Fruit fly (Drosophila melanogaster) whole organism, embryonic: Measurements from ENCODE around the gene CG3662.
A peak's percentile ranks its signal among the peaks of the same experiment; 100 is the strongest.

Experiments
- CG1024 ChIP-seq: fragments of 200-800 bp; sonication (Bioruptor generic); IDR thresholded peaks from 2 replicates; pipeline ENCODE4 v1.3.6; 2022; ENCODE audit warnings: missing biosample characterization, missing genetic modification characterization
- CG11085 ChIP-seq: fragments of 200-800 bp; sonication (Bioruptor generic); IDR thresholded peaks from 2 replicates; pipeline ENCODE4 v1.3.6; 2022; ENCODE audit warnings: missing biosample characterization, missing genetic modification characterization
- CG12391 ChIP-seq: fragments of 200-800 bp; sonication (Bioruptor generic); optimal IDR thresholded peaks from 3 replicates; lab custom pipeline; 2018; ENCODE audit warnings: missing biosample characterization, mild to moderate bottlenecking, missing genetic modification characterization, moderate library complexity
- CG12744 ChIP-seq: fragments of 200-800 bp; sonication (Bioruptor generic); optimal IDR thresholded peaks from 2 replicates; lab custom pipeline; 2016; ENCODE audit warnings: missing biosample characterization, missing genetic modification characterization
- CG13296 ChIP-seq: fragments of 200-800 bp; sonication (Bioruptor generic); optimal IDR thresholded peaks from 3 replicates; lab custom pipeline; 2018; ENCODE audit warnings: missing biosample characterization, mild to moderate bottlenecking, missing genetic modification characterization
- CG14014 ChIP-seq: fragments of 200-800 bp; sonication (Bioruptor generic); IDR thresholded peaks from 2 replicates; pipeline ENCODE4 v1.3.6; 2022; ENCODE audit warnings: missing biosample characterization, missing genetic modification characterization
- CG14860 ChIP-seq: fragments of 200-800 bp; sonication (Bioruptor generic); IDR thresholded peaks from 3 replicates; pipeline ENCODE4 v1.3.6; 2022; ENCODE audit warnings: missing biosample characterization, missing genetic modification characterization; ENCODE audit not compliant: partially characterized antibody
- CG16779 ChIP-seq: fragments of 200-800 bp; sonication (Bioruptor generic); IDR thresholded peaks from 2 replicates; pipeline ENCODE4 v1.3.6; 2022; ENCODE audit warnings: missing biosample characterization, missing genetic modification characterization
- CG17802 ChIP-seq: fragments of 200-800 bp; sonication (Bioruptor generic); optimal IDR thresholded peaks from 2 replicates; lab custom pipeline; 2018; ENCODE audit warnings: missing biosample characterization, mild to moderate bottlenecking, missing genetic modification characterization, moderate library complexity
- CG18599 ChIP-seq: fragments of 200-800 bp; sonication (Bioruptor generic); optimal IDR thresholded peaks from 3 replicates; lab custom pipeline; 2017; ENCODE audit warnings: missing biosample characterization, missing genetic modification characterization, mild to moderate bottlenecking, moderate library complexity, missing genetic modification reagents
- CG2129 ChIP-seq: fragments of 200-800 bp; sonication (Bioruptor generic); IDR thresholded peaks from 2 replicates; pipeline ENCODE4 v1.3.6; 2022; ENCODE audit warnings: missing biosample characterization, missing genetic modification characterization; ENCODE audit not compliant: partially characterized antibody
- CG2199 ChIP-seq: fragments of 200-800 bp; sonication (Bioruptor generic); IDR thresholded peaks from 3 replicates; pipeline ENCODE4 v1.3.6; 2022; ENCODE audit warnings: missing biosample characterization, missing genetic modification characterization
- CG32767 ChIP-seq: fragments of 200-800 bp; sonication (Bioruptor generic); IDR thresholded peaks from 2 replicates; pipeline ENCODE4 v1.3.6; 2022; ENCODE audit warnings: missing biosample characterization, missing genetic modification characterization
- CG34376 ChIP-seq: fragments of 200-800 bp; sonication (Bioruptor generic); optimal IDR thresholded peaks from 2 replicates; lab custom pipeline; 2018; ENCODE audit warnings: missing biosample characterization, mild to moderate bottlenecking, missing genetic modification characterization
- CG5180 ChIP-seq: fragments of 200-800 bp; sonication (Bioruptor generic); optimal IDR thresholded peaks from 3 replicates; lab custom pipeline; 2017; ENCODE audit warnings: missing biosample characterization, missing genetic modification characterization, mild to moderate bottlenecking, moderate library complexity, missing genetic modification reagents
- CG6272 ChIP-seq: fragments of 200-800 bp; sonication (Bioruptor generic); IDR thresholded peaks from 2 replicates; pipeline ENCODE4 v1.3.6; 2022; ENCODE audit warnings: missing biosample characterization, missing genetic modification characterization
- CG6683 ChIP-seq: fragments of 200-800 bp; sonication (Bioruptor generic); optimal IDR thresholded peaks from 2 replicates; lab custom pipeline; 2017; ENCODE audit warnings: missing biosample characterization, mild to moderate bottlenecking, missing genetic modification characterization, missing genetic modification reagents
- CG6689 ChIP-seq: fragments of 200-800 bp; sonication (Bioruptor generic); IDR thresholded peaks from 2 replicates; pipeline ENCODE4 v1.3.6; 2022; ENCODE audit warnings: missing biosample characterization, missing genetic modification characterization
- CG7556 ChIP-seq: fragments of 200-800 bp; sonication (Bioruptor generic); optimal IDR thresholded peaks from 2 replicates; lab custom pipeline; 2017; ENCODE audit warnings: missing biosample characterization, mild to moderate bottlenecking, missing genetic modification characterization
- CG9215 ChIP-seq: fragments of 200-800 bp; sonication (Bioruptor generic); IDR thresholded peaks from 2 replicates; pipeline ENCODE4 v1.3.6; 2022; ENCODE audit warnings: missing biosample characterization, missing genetic modification characterization
- CTCF ChIP-seq: fragments of 200-800 bp; sonication (Bioruptor generic); optimal IDR thresholded peaks from 2 replicates; lab custom pipeline; 2017; ENCODE audit warnings: missing biosample characterization, mild to moderate bottlenecking, missing genetic modification characterization, moderate library complexity
- Camta ChIP-seq: fragments of 200-800 bp; sonication (Bioruptor generic); optimal IDR thresholded peaks from 2 replicates; lab custom pipeline; 2016; ENCODE audit warnings: missing biosample characterization, missing genetic modification characterization
- Deaf1 ChIP-seq: fragments of 200-800 bp; optimal IDR thresholded peaks from 3 replicates; lab custom pipeline; 2019; ENCODE audit warnings: missing biosample characterization, mild to moderate bottlenecking, missing genetic modification characterization, moderate library complexity
- Dp ChIP-seq: fragments of 200-800 bp; sonication (Bioruptor generic); optimal IDR thresholded peaks from 2 replicates; lab custom pipeline; 2018; ENCODE audit warnings: missing biosample characterization, mild to moderate bottlenecking, missing genetic modification characterization, moderate library complexity
- Dref ChIP-seq: fragments of 200-800 bp; sonication (Bioruptor generic); IDR thresholded peaks from 2 replicates; pipeline ENCODE4 v1.3.6; 2022; ENCODE audit warnings: missing biosample characterization, missing genetic modification characterization
- Elba2 ChIP-seq: fragments of 200-800 bp; sonication (Bioruptor generic); optimal IDR thresholded peaks from 3 replicates; lab custom pipeline; 2016; ENCODE audit warnings: missing biosample characterization, missing genetic modification characterization
- HLH54F ChIP-seq: fragments of 200-800 bp; sonication (Bioruptor generic); optimal IDR thresholded peaks from 3 replicates; lab custom pipeline; 2016; ENCODE audit warnings: missing biosample characterization, missing genetic modification characterization
- Meics ChIP-seq: fragments of 200-800 bp; sonication (Bioruptor generic); optimal IDR thresholded peaks from 2 replicates; lab custom pipeline; 2017; ENCODE audit warnings: missing biosample characterization, mild to moderate bottlenecking, missing genetic modification characterization
- Nf-YB ChIP-seq: fragments of 200-800 bp; sonication (Bioruptor generic); optimal IDR thresholded peaks from 3 replicates; lab custom pipeline; 2019; ENCODE audit warnings: missing biosample characterization, mild to moderate bottlenecking, missing genetic modification characterization, moderate library complexity
- Pdp1 ChIP-seq, 2 experiments: fragments of 200-800 bp; sonication (Bioruptor generic); optimal IDR thresholded peaks; 3 replicates each; lab custom pipeline; 2016; ENCODE audit warnings: missing biosample characterization in 2 of 2, missing genetic modification characterization in 2 of 2, mild to moderate bottlenecking in 1 of 2, moderate library complexity in 1 of 2
- Side ChIP-seq: fragments of 200-800 bp; sonication (Bioruptor generic); optimal IDR thresholded peaks from 2 replicates; lab custom pipeline; 2016; ENCODE audit warnings: missing biosample characterization, missing genetic modification characterization
- Sin3A ChIP-seq: fragments of >200 bp; optimal IDR thresholded peaks from 2 replicates; lab custom pipeline; 2018
- Sry-δ ChIP-seq: fragments of 200-800 bp; sonication (Bioruptor generic); optimal IDR thresholded peaks from 2 replicates; lab custom pipeline; 2016; ENCODE audit warnings: missing biosample characterization, missing genetic modification characterization
- Stat92E ChIP-seq, 3 experiments: fragments of >200 bp in 2 of 3; fragments of 200-800 bp in 1 of 3; sonication (Bioruptor generic) in 1 of 3; optimal IDR thresholded peaks; 2 replicates each; lab custom pipeline; 2017 to 2019; ENCODE audit warnings: missing biosample characterization in 3 of 3, missing genetic modification characterization in 3 of 3, mild to moderate bottlenecking in 1 of 3, moderate library complexity in 1 of 3
- Xrp1 ChIP-seq: fragments of 200-800 bp; sonication (Bioruptor generic); IDR thresholded peaks from 2 replicates; pipeline ENCODE4 v1.3.6; 2022; ENCODE audit warnings: missing biosample characterization, missing genetic modification characterization
- ato ChIP-seq: fragments of 200-800 bp; sonication (Bioruptor generic); IDR thresholded peaks from 2 replicates; pipeline ENCODE4 v1.3.6; 2022; ENCODE audit warnings: missing biosample characterization, missing genetic modification characterization; ENCODE audit not compliant: partially characterized antibody
- bbx ChIP-seq: fragments of 200-800 bp; sonication (Bioruptor generic); IDR thresholded peaks from 2 replicates; pipeline ENCODE4 v1.3.6; 2022; ENCODE audit warnings: missing biosample characterization, missing genetic modification characterization; ENCODE audit not compliant: partially characterized antibody
- eve ChIP-seq, 2 experiments: fragments of >200 bp; optimal IDR thresholded peaks; 2 replicates each; lab custom pipeline; 2017; ENCODE audit warnings: missing biosample characterization in 2 of 2, missing genetic modification characterization in 2 of 2
- fd96Cb ChIP-seq: fragments of 200-800 bp; sonication (Bioruptor generic); optimal IDR thresholded peaks from 2 replicates; lab custom pipeline; 2018; ENCODE audit warnings: missing biosample characterization, mild to moderate bottlenecking, missing genetic modification characterization, moderate library complexity
- fru ChIP-seq: fragments of >200 bp; optimal IDR thresholded peaks from 2 replicates; lab custom pipeline; 2017
- gsb ChIP-seq: fragments of 200-800 bp; sonication (Bioruptor generic); IDR thresholded peaks from 2 replicates; pipeline ENCODE4 v1.3.6; 2022; ENCODE audit warnings: missing biosample characterization, missing genetic modification characterization
- hbn ChIP-seq: fragments of 200-800 bp; sonication (Bioruptor generic); IDR thresholded peaks from 2 replicates; pipeline ENCODE4 v1.3.6; 2022; ENCODE audit warnings: missing biosample characterization, missing genetic modification characterization; ENCODE audit not compliant: partially characterized antibody
- lilli ChIP-seq: fragments of 200-800 bp; sonication (Bioruptor generic); optimal IDR thresholded peaks from 3 replicates; lab custom pipeline; 2016; ENCODE audit warnings: missing biosample characterization, missing genetic modification characterization
- lmd ChIP-seq: fragments of 200-800 bp; sonication (Bioruptor generic); IDR thresholded peaks from 2 replicates; pipeline ENCODE4 v1.3.6; 2022; ENCODE audit warnings: missing biosample characterization, missing genetic modification characterization
- luna ChIP-seq: fragments of 200-800 bp; sonication (Bioruptor generic); optimal IDR thresholded peaks from 2 replicates; lab custom pipeline; 2016; ENCODE audit warnings: missing biosample characterization, missing genetic modification characterization
- nau ChIP-seq: fragments of 200-800 bp; sonication (Bioruptor generic); optimal IDR thresholded peaks from 3 replicates; lab custom pipeline; 2017; ENCODE audit warnings: missing biosample characterization, mild to moderate bottlenecking, missing genetic modification characterization, missing genetic modification reagents
- pros ChIP-seq: fragments of 200-800 bp; sonication (Bioruptor generic); optimal IDR thresholded peaks from 3 replicates; lab custom pipeline; 2019; ENCODE audit warnings: missing biosample characterization, mild to moderate bottlenecking, missing genetic modification characterization, moderate library complexity
- psq ChIP-seq: fragments of 200-800 bp; sonication (Bioruptor generic); optimal IDR thresholded peaks from 2 replicates; lab custom pipeline; 2017; ENCODE audit warnings: missing biosample characterization, missing genetic modification characterization
- slbo ChIP-seq: fragments of 200-800 bp; sonication (Bioruptor generic); IDR thresholded peaks from 2 replicates; pipeline ENCODE4 v1.3.6; 2022; ENCODE audit warnings: missing biosample characterization, missing genetic modification characterization
- vfl ChIP-seq: fragments of 200-800 bp; sonication (Bioruptor generic); optimal IDR thresholded peaks from 2 replicates; lab custom pipeline; 2016; ENCODE audit warnings: missing biosample characterization, missing genetic modification characterization
- wek ChIP-seq: fragments of 200-800 bp; sonication (Bioruptor generic); optimal IDR thresholded peaks from 3 replicates; lab custom pipeline; 2018; ENCODE audit warnings: missing biosample characterization, mild to moderate bottlenecking, missing genetic modification characterization, moderate library complexity
- z ChIP-seq: fragments of 200-800 bp; sonication (Bioruptor generic); IDR thresholded peaks from 3 replicates; pipeline ENCODE4 v1.3.6; 2022; ENCODE audit warnings: missing biosample characterization, missing genetic modification characterization

Gene CG3662

DNA sequence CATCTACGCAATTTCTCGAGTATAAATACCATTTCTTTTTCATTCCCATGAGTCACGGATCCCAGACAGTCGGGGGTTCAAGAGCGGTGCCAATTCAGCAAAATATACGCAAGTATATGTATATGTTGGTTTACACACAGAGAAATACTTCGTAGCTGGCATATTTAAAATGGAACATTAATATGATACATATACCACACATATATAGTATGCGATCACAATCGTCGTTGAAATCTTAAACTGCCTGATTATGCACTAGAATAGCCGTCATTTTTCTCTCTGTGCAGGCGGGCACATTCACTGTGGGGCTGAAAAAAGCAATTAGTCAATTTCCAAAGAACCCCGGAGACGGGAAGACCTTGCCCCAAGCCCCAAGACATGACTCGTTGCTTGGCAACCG, 20.6 kb downstream of the CG3662 start (continued):
- no peak for TF ChIP-seq CG2129 (GFP tag; lab: Robert Waterston, UW)
- TF ChIP-seq fru (lab: Kevin White, UChicago), result no peak
- TF ChIP-seq CG12744, result no peak
- TF ChIP-seq CG32767 (GFP tag; lab: Robert Waterston, UW), result peak; percentile 45; the same call in 1 of the 2 replicates
- TF ChIP-seq gsb (GFP tag; lab: Robert Waterston, UW), result peak; percentile 71; the same call in 1 of the 2 replicates
- TF ChIP-seq CG12391 (tag; lab: Kevin White, UChicago), result peak; percentile 70
- no peak for TF ChIP-seq bbx
- TF ChIP-seq hbn (GFP tag; lab: Robert Waterston, UW), result no peak
- peak; percentile 60 for TF ChIP-seq CG7556 (GFP tag; lab: Kevin White, UChicago)
- TF ChIP-seq CTCF (GFP tag; lab: Kevin White, UChicago), result no peak
- peak; percentile 15 for TF ChIP-seq CG6683 (GFP tag; lab: Kevin White, UChicago)
- no peak for TF ChIP-seq Sin3A (lab: Kevin White, UChicago)
- TF ChIP-seq CG13296 (GFP tag; lab: Kevin White, UChicago), result peak; percentile 69
- TF ChIP-seq CG1024, result peak; percentile 76
- TF ChIP-seq lmd (GFP tag; lab: Robert Waterston, UW), result peak; percentile 87
- TF ChIP-seq CG6689 (GFP tag; lab: Robert Waterston, UW), result peak; percentile 71
- TF ChIP-seq eve (GFP tag; optimal IDR thresholded peaks at IDR 0.05; lab: Kevin White, UChicago), result no peak
- 0 out of 2 replicates have a peak, but pooled peaks have one; percentile 21 for TF ChIP-seq Dref (GFP tag; lab: Robert Waterston, UW)
- peak in 1 of 3 experiments; percentile 7 for TF ChIP-seq Stat92E (GFP tag; optimal IDR thresholded peaks at IDR 0.05; lab: Kevin White, UChicago)
- no peak for TF ChIP-seq CG5180 (GFP tag; lab: Kevin White, UChicago)
- no peak for TF ChIP-seq Side (GFP tag; lab: Kevin White, UChicago)
- TF ChIP-seq Nf-YB (GFP tag; lab: Kevin White, UChicago), result peak; percentile 34
- TF ChIP-seq ato (GFP tag; lab: Robert Waterston, UW), result no peak
- no peak for TF ChIP-seq CG2199 (GFP tag; lab: Robert Waterston, UW)
- peak; percentile 62 for TF ChIP-seq HLH54F (GFP tag; lab: Kevin White, UChicago)
- 0 out of 3 replicates have a peak, but pooled peaks have one; percentile 43 for TF ChIP-seq z
- peak; percentile 39 for TF ChIP-seq Deaf1 (tag; lab: Kevin White, UChicago)
- TF ChIP-seq psq (GFP tag; lab: Kevin White, UChicago), result no peak
- TF ChIP-seq CG14014 (GFP tag; lab: Robert Waterston, UW), result peak; percentile 88
- TF ChIP-seq Elba2 (GFP tag; lab: Kevin White, UChicago), result no peak
- TF ChIP-seq Meics (GFP tag; lab: Kevin White, UChicago), result peak; percentile 82
- peak; percentile 8 for TF ChIP-seq Sry-δ
- no peak for TF ChIP-seq Dp (GFP tag; lab: Kevin White, UChicago)
- TF ChIP-seq pros (GFP tag; lab: Kevin White, UChicago), result no peak
- peak; percentile 78 for TF ChIP-seq CG11085 (GFP tag; lab: Robert Waterston, UW)
- peak; percentile 82 for TF ChIP-seq lilli
- TF ChIP-seq luna (GFP tag; lab: Kevin White, UChicago), result no peak
- TF ChIP-seq slbo (GFP tag; lab: Robert Waterston, UW), result peak; percentile 93
- TF ChIP-seq CG34376 (GFP tag; lab: Kevin White, UChicago), result peak; percentile 55
- no peak for TF ChIP-seq CG14860 (GFP tag; lab: Robert Waterston, UW)
- no peak for TF ChIP-seq wek
- peak; percentile 75 for TF ChIP-seq vfl (GFP tag; lab: Kevin White, UChicago)
- TF ChIP-seq CG9215 (GFP tag; lab: Robert Waterston, UW), result peak; percentile 80
- peak; percentile 48 for TF ChIP-seq nau (GFP tag; lab: Kevin White, UChicago)
- TF ChIP-seq fd96Cb (tag; lab: Kevin White, UChicago), result peak; percentile 59
- peak; percentile 83 for TF ChIP-seq Xrp1 (GFP tag; lab: Robert Waterston, UW)
- TF ChIP-seq CG18599 (GFP tag; lab: Kevin White, UChicago), result peak; percentile 85
- peak; percentile 39 to 40 for TF ChIP-seq Pdp1 (GFP tag; optimal IDR thresholded peaks at IDR 0.05; lab: Kevin White, UChicago)
- peak; percentile 51 for TF ChIP-seq Camta
- peak; percentile 70 for TF ChIP-seq CG6272 (GFP tag; lab: Robert Waterston, UW)
- TF ChIP-seq CG16779 (GFP tag; lab: Robert Waterston, UW), result 0 out of 2 replicates have a peak, but pooled peaks have one; percentile 24
- TF ChIP-seq CG17802 (tag; lab: Kevin White, UChicago), result no peak
